Fruit fly (Drosophila melanogaster) whole organism, prepupa: Measurements from ENCODE around the gene noc.

Experiments
- Blimp-1 ChIP-seq: fragments of 200-800 bp; sonication (Bioruptor generic); optimal IDR thresholded peaks from 3 replicates; lab custom pipeline; 2017; ENCODE audit warnings: missing biosample characterization, missing genetic modification characterization, mild to moderate bottlenecking, moderate library complexity, missing genetic modification reagents
- CG32006 ChIP-seq: fragments of 200-800 bp; sonication (Bioruptor generic); optimal IDR thresholded peaks from 3 replicates; lab custom pipeline; 2017; ENCODE audit warnings: missing biosample characterization, mild to moderate bottlenecking, missing genetic modification characterization
- CG6854 ChIP-seq: fragments of 200-800 bp; sonication (Bioruptor generic); optimal IDR thresholded peaks from 2 replicates; lab custom pipeline; 2017; ENCODE audit warnings: missing biosample characterization, mild to moderate bottlenecking, missing genetic modification characterization
- CG8119 ChIP-seq: fragments of 200-800 bp; sonication (Bioruptor generic); IDR thresholded peaks from 3 replicates; pipeline ENCODE4 v1.3.6; 2022; ENCODE audit warnings: missing biosample characterization, missing genetic modification characterization
- Eip93F ChIP-seq: fragments of 200-800 bp; sonication (Bioruptor generic); optimal IDR thresholded peaks from 2 replicates; lab custom pipeline; 2016; ENCODE audit warnings: missing biosample characterization, mild to moderate bottlenecking, missing genetic modification characterization
- Ets21C ChIP-seq: fragments of 200-800 bp; sonication (Bioruptor generic); optimal IDR thresholded peaks from 3 replicates; lab custom pipeline; 2016; ENCODE audit warnings: missing biosample characterization, missing genetic modification characterization
- Gug ChIP-seq: fragments of 200-800 bp; sonication (Bioruptor generic); IDR thresholded peaks from 2 replicates; pipeline ENCODE4 v1.3.6; 2022; ENCODE audit warnings: missing biosample characterization, missing genetic modification characterization
- Smox ChIP-seq: fragments of 200-800 bp; sonication (Bioruptor generic); optimal IDR thresholded peaks from 3 replicates; lab custom pipeline; 2016; ENCODE audit warnings: missing biosample characterization, missing genetic modification characterization
- dsx ChIP-seq: fragments of 200-800 bp; optimal IDR thresholded peaks from 3 replicates; lab custom pipeline; 2019; ENCODE audit warnings: missing biosample characterization, mild to moderate bottlenecking, missing genetic modification characterization, moderate library complexity; ENCODE audit not compliant: poor library complexity, severe bottlenecking
- lz ChIP-seq: fragments of 200-800 bp; sonication (Bioruptor generic); optimal IDR thresholded peaks from 3 replicates; lab custom pipeline; 2016; ENCODE audit warnings: missing biosample characterization, missing genetic modification characterization
- net ChIP-seq: fragments of 200-800 bp; sonication (Bioruptor generic); optimal IDR thresholded peaks from 3 replicates; lab custom pipeline; 2016; ENCODE audit warnings: missing biosample characterization, missing genetic modification characterization
- svp ChIP-seq: fragments of 200-800 bp; sonication (Bioruptor generic); peaks from one replicate; lab custom pipeline; 2016; ENCODE audit warnings: missing biosample characterization, missing genetic modification characterization

DNA sequence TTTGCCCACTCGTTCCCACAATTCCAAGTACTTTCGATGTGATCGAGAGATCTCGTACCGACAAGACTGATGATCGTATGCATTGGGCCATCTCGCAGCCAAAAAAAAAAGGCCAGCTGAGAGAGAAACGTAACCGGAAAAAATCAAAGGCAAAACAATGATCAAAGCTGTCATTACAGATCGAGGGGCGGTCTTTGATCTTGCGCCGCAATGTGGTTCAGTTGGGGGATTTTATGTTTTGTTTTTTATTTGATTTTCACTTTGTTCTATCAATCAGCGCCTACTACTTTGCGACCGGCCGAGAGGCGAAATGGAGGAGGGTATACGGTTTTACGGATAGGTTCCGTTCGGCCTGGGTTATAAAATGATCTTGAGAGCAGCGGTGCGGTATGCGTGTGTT lies 41.9 kb upstream of the noc start:
- TF ChIP-seq Blimp-1 (GFP tag; lab: Kevin White, UChicago) (no peak), Gug (GFP tag; lab: Robert Waterston, UW) (no peak), lz (GFP tag; lab: Kevin White, UChicago) (no peak), svp (GFP tag; lab: Kevin White, UChicago) (no peak), CG8119 (GFP tag; lab: Robert Waterston, UW) (no peak), CG32006 (GFP tag; lab: Kevin White, UChicago) (no peak), dsx (GFP tag; lab: Kevin White, UChicago) (no peak), CG6854 (no peak), net (GFP tag; lab: Kevin White, UChicago) (no peak), Ets21C (GFP tag; lab: Kevin White, UChicago) (no peak), Eip93F (GFP tag; lab: Kevin White, UChicago) (no peak), Smox (no peak)
